Worm (Caenorhabditis elegans) whole organism, L4 larva: Measurements from ENCODE around the gene fbxa-135.
"Not testable (repeated sequence)": the region's sequence is repeated elsewhere in the genome, so short reads cannot be mapped to it uniquely, and the experiment has no call there.

ENCODE experiments used
- ZK337.2 ChIP-seq: fragments of 200-800 bp; sonication (Bioruptor generic); IDR thresholded peaks from 2 replicates; pipeline ENCODE4 v1.3.6; 2022; ENCODE audit warnings: missing genetic modification reagents, missing genetic modification characterization, missing compliant biosample characterization
- ZK546.5 ChIP-seq, 2 experiments: sonication (generic microtip); optimal IDR thresholded peaks; 2 replicates each; lab custom pipeline; 2017; ENCODE audit warnings: missing biosample characterization in 2 of 2, missing genetic modification characterization in 2 of 2
- dmd-6 ChIP-seq: fragments of 200-800 bp; sonication (Bioruptor generic); IDR thresholded peaks from 2 replicates; pipeline ENCODE4 v1.3.6; 2022; ENCODE audit warnings: missing genetic modification reagents, missing genetic modification characterization, missing compliant biosample characterization
- madf-9 ChIP-seq: fragments of 200-800 bp; sonication (Bioruptor generic); conservative IDR thresholded peaks from 2 replicates; pipeline ENCODE4 v1.3.6; 2022; ENCODE audit warnings: missing genetic modification reagents, missing genetic modification characterization, missing compliant biosample characterization
- ztf-11 ChIP-seq: fragments of 150-350 bp; optimal IDR thresholded peaks from 2 replicates; lab custom pipeline; 2014; ENCODE audit warnings: missing biosample characterization, missing genetic modification characterization

DNA sequence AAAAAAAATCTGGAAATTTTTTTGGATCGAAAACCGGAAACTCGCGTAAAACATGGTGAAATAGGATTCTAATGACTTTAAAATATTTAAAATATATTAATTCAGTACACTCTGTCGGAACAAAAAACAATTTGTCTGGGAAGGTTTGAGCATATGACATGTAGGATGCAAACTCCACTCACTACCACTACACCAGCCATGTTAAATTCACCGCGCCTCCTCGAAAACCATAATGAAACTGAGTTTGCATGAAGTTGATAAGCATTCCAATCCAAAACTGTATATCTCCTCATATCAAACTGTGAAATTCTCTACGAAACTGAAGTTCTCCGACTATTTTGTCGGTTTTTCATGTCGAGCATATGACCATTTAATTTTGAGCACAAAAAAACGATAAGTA lies 27.1 kb downstream of the fbxa-135 start:
- TF ChIP-seq ZK337.2 (GFP tag; lab: Robert Waterston, UW); ztf-11 (tag; lab: Kevin White, UChicago); ZK546.5 (tag; optimal IDR thresholded peaks at IDR 0.05; lab: Kevin White, UChicago); madf-9 (GFP tag; lab: Robert Waterston, UW); dmd-6: not testable (repeated sequence)
